Worm (Caenorhabditis elegans): ENCODE data around the gene T03F6.3.

Gene T03F6.3

ce11 chrIII:13359847-13360246 lies 29.3 kb upstream of the T03F6.3 start (continued):
- peak; percentile 5 to 23 for TF ChIP-seq mdl-1 (tag; optimal IDR thresholded peaks at IDR 0.05)
- TF ChIP-seq nhr-6 (tag; optimal IDR thresholded peaks at IDR 0.05), result no peak
- TF ChIP-seq nhr-12 (tag; optimal IDR thresholded peaks at IDR 0.05), result no peak
- TF ChIP-seq nhr-129 (tag; optimal IDR thresholded peaks at IDR 0.05), result peak; percentile 74
- TF ChIP-seq mab-5 (tag; optimal IDR thresholded peaks at IDR 0.05), result no peak
- TF ChIP-seq ztf-1 (GFP tag; conservative IDR thresholded peaks at IDR 0.05), result no peak
- TF ChIP-seq nhr-77 (tag; optimal IDR thresholded peaks at IDR 0.05), result no peak
- TF ChIP-seq R02D3.7 (tag; optimal IDR thresholded peaks at IDR 0.05), result no peak
- TF ChIP-seq blmp-1 (tag; optimal IDR thresholded peaks at IDR 0.05; ENCODE audit: insufficient read depth), result no peak
- TF ChIP-seq ceh-16 (tag; optimal IDR thresholded peaks at IDR 0.05), result no peak
- no peak for TF ChIP-seq skn-1 (tag; optimal IDR thresholded peaks at IDR 0.05)
- peak; percentile 86 for TF ChIP-seq C34F6.9 (tag; optimal IDR thresholded peaks at IDR 0.05)
- no peak for TF ChIP-seq peb-1 (tag; optimal IDR thresholded peaks at IDR 0.05)
- no peak for TF ChIP-seq zag-1 (tag; optimal IDR thresholded peaks at IDR 0.05)
- no peak for TF ChIP-seq dmd-4 (tag; optimal IDR thresholded peaks at IDR 0.05)
- TF ChIP-seq unc-39 (tag; optimal IDR thresholded peaks at IDR 0.05), result no peak
- no peak for TF ChIP-seq ama-1 (optimal IDR thresholded peaks at IDR 0.05)

ce11 chrIII:13370980-13371379 lies 18.2 kb upstream of the T03F6.3 start, which contains the start of gene T03F6.9:
Gene T03F6.9, minus strand, starts transcription at chrIII:13371080.
- no peak for TF ChIP-seq unc-62 (GFP tag; optimal IDR thresholded peaks at IDR 0.05)
- no peak for TF ChIP-seq mdl-1 (tag; optimal IDR thresholded peaks at IDR 0.05)
- no peak for TF ChIP-seq nhr-6 (tag; optimal IDR thresholded peaks at IDR 0.05)
- TF ChIP-seq nhr-23 (tag; optimal IDR thresholded peaks at IDR 0.05), result no peak
- TF ChIP-seq ztf-4 (tag; optimal IDR thresholded peaks at IDR 0.05), result no peak
- no peak for TF ChIP-seq ztf-11 (tag; optimal IDR thresholded peaks at IDR 0.05)
- TF ChIP-seq ceh-16 (tag; optimal IDR thresholded peaks at IDR 0.05), result no peak
- no peak for TF ChIP-seq lin-39 (tag; optimal IDR thresholded peaks at IDR 0.05)
- TF ChIP-seq nhr-129 (tag; optimal IDR thresholded peaks at IDR 0.05), result no peak
- TF ChIP-seq sem-4 (tag; optimal IDR thresholded peaks at IDR 0.05), result no peak
- no peak for TF ChIP-seq F13H6.1 (tag; optimal IDR thresholded peaks at IDR 0.05)
- TF ChIP-seq gmeb-1 (tag; optimal IDR thresholded peaks at IDR 0.05), result no peak
- no peak for TF ChIP-seq zag-1 (tag; optimal IDR thresholded peaks at IDR 0.05)
- no peak for TF ChIP-seq elt-3 (tag; optimal IDR thresholded peaks at IDR 0.05)
- no peak for TF ChIP-seq unc-55 (GFP tag; optimal IDR thresholded peaks at IDR 0.05)
- no peak for TF ChIP-seq sma-3 (GFP tag; optimal IDR thresholded peaks at IDR 0.05)
- TF ChIP-seq fos-1 (tag; optimal IDR thresholded peaks at IDR 0.05), result no peak
- TF ChIP-seq crh-2 (tag; optimal IDR thresholded peaks at IDR 0.05), result no peak

ce11 chrIII:13376304-13376760 lies 12.9 kb upstream of the T03F6.3 start, which contains the start of gene lis-1:
Gene lis-1, minus strand, starts transcription at chrIII:13376710.
- TF ChIP-seq peb-1 (tag; optimal IDR thresholded peaks at IDR 0.05) (no peak), lsy-2 (tag; optimal IDR thresholded peaks at IDR 0.05) (peak in 1 of 2 experiments; percentile 46)

ce11 chrIII:13377249-13377648 lies 11.9 kb upstream of the T03F6.3 start:
- TF ChIP-seq ztf-1 (GFP tag; conservative IDR thresholded peaks at IDR 0.05), result no peak
- peak; percentile 77 for TF ChIP-seq F13H6.1 (tag; optimal IDR thresholded peaks at IDR 0.05)
- no peak for TF ChIP-seq peb-1 (tag; optimal IDR thresholded peaks at IDR 0.05)
- no peak for TF ChIP-seq elt-1 (tag; optimal IDR thresholded peaks at IDR 0.05)
- TF ChIP-seq ama-1 (optimal IDR thresholded peaks at IDR 0.05), result no peak
- TF ChIP-seq ztf-11 (tag; optimal IDR thresholded peaks at IDR 0.05), result no peak
- TF ChIP-seq nhr-6 (tag; optimal IDR thresholded peaks at IDR 0.05), result no peak
- no peak for TF ChIP-seq elt-3 (tag; optimal IDR thresholded peaks at IDR 0.05)
- TF ChIP-seq sma-9 (GFP tag; optimal IDR thresholded peaks at IDR 0.05), result no peak
- no peak for TF ChIP-seq sma-9 (tag; optimal IDR thresholded peaks at IDR 0.05)
- TF ChIP-seq nhr-11 (tag; optimal IDR thresholded peaks at IDR 0.05), result no peak
- no peak for TF ChIP-seq aly-2 (tag; optimal IDR thresholded peaks at IDR 0.05)
- no peak for TF ChIP-seq Y55F3AM.14 (GFP tag; optimal IDR thresholded peaks at IDR 0.05)
- no peak for TF ChIP-seq nhr-23 (tag; optimal IDR thresholded peaks at IDR 0.05)
- TF ChIP-seq egl-27 (tag; optimal IDR thresholded peaks at IDR 0.05), result no peak
- TF ChIP-seq zag-1 (tag; optimal IDR thresholded peaks at IDR 0.05), result peak; percentile 13
- TF ChIP-seq lin-39 (tag; optimal IDR thresholded peaks at IDR 0.05), result no peak
- peak; percentile 86 for TF ChIP-seq fos-1 (tag; optimal IDR thresholded peaks at IDR 0.05)
- no peak for TF ChIP-seq nhr-21 (tag; optimal IDR thresholded peaks at IDR 0.05)
- TF ChIP-seq nhr-10 (tag; optimal IDR thresholded peaks at IDR 0.05), result no peak
- no peak for TF ChIP-seq dmd-4 (tag; optimal IDR thresholded peaks at IDR 0.05)
- TF ChIP-seq unc-55 (GFP tag; optimal IDR thresholded peaks at IDR 0.05), result peak; percentile 54
- TF ChIP-seq nhr-129 (tag; optimal IDR thresholded peaks at IDR 0.05), result peak; percentile 24
- peak; percentile 40 for TF ChIP-seq C34F6.9 (tag; optimal IDR thresholded peaks at IDR 0.05)
- TF ChIP-seq ztf-4 (tag; optimal IDR thresholded peaks at IDR 0.05), result no peak
- no peak for TF ChIP-seq ZK546.5 (tag; optimal IDR thresholded peaks at IDR 0.05)
- TF ChIP-seq gmeb-1 (tag; optimal IDR thresholded peaks at IDR 0.05), result peak; percentile 24
- no peak for TF ChIP-seq lin-13 (GFP tag; optimal IDR thresholded peaks at IDR 0.05)
- TF ChIP-seq nhr-77 (tag; optimal IDR thresholded peaks at IDR 0.05), result no peak
- TF ChIP-seq ceh-82 (tag; optimal IDR thresholded peaks at IDR 0.05), result no peak
- no peak for TF ChIP-seq snpc-4 (tag; optimal IDR thresholded peaks at IDR 0.05)
- TF ChIP-seq R02D3.7 (tag; optimal IDR thresholded peaks at IDR 0.05), result no peak
- no peak for TF ChIP-seq sem-4 (tag; optimal IDR thresholded peaks at IDR 0.05)
- TF ChIP-seq nhr-25 (tag; optimal IDR thresholded peaks at IDR 0.05), result no peak
- peak; percentile 36 for TF ChIP-seq lin-11 (tag; optimal IDR thresholded peaks at IDR 0.05)
- TF ChIP-seq lsy-2 (tag; optimal IDR thresholded peaks at IDR 0.05), result peak; percentile 8 to 67
